Worm (Caenorhabditis elegans) whole organism, L4 larva: ENCODE measurements around the gene F54E2.9.

Source experiments
- Y105C5A.15 ChIP-seq: fragments of 200-800 bp; sonication (Bioruptor generic); IDR thresholded peaks from 2 replicates; pipeline ENCODE4 v1.3.6; 2022; ENCODE audit warnings: missing genetic modification characterization, missing compliant biosample characterization
- ZK546.5 ChIP-seq, 2 experiments: sonication (generic microtip); optimal IDR thresholded peaks; 2 replicates each; lab custom pipeline; 2017; ENCODE audit warnings: missing biosample characterization in 2 of 2, missing genetic modification characterization in 2 of 2
- aha-1 ChIP-seq: fragments of 150-350 bp; peaks from one replicate; lab custom pipeline; 2014; ENCODE audit warnings: missing biosample characterization, missing genetic modification characterization
- aly-2 ChIP-seq: sonication (generic microtip); optimal IDR thresholded peaks from 2 replicates; lab custom pipeline; 2018; ENCODE audit warnings: missing biosample characterization, missing genetic modification characterization
- ama-1 ChIP-seq: fragments of 150-350 bp; optimal IDR thresholded peaks from 2 replicates; lab custom pipeline; 2014; ENCODE audit warnings: inconsistent platforms, mixed read lengths
- dpl-1 ChIP-seq: fragments of 150-350 bp; optimal IDR thresholded peaks from 2 replicates; lab custom pipeline; 2014; ENCODE audit warnings: missing biosample characterization, missing genetic modification reagents, missing genetic modification characterization
- fkh-10 ChIP-seq: fragments of 150-350 bp; optimal IDR thresholded peaks from 2 replicates; lab custom pipeline; 2014; ENCODE audit warnings: missing biosample characterization, missing genetic modification reagents, missing genetic modification characterization
- hlh-30 ChIP-seq: sonication (generic microtip); optimal IDR thresholded peaks from 2 replicates; lab custom pipeline; 2017; ENCODE audit warnings: antibody characterized with exemption, mild to moderate bottlenecking, missing genetic modification characterization, missing compliant biosample characterization; ENCODE audit not compliant: insufficient read depth
- jun-1 ChIP-seq: fragments of 150-350 bp; optimal IDR thresholded peaks from 2 replicates; lab custom pipeline; 2014; ENCODE audit warnings: missing biosample characterization, missing genetic modification reagents, missing genetic modification characterization
- nhr-237 ChIP-seq: sonication (generic microtip); optimal IDR thresholded peaks from 2 replicates; lab custom pipeline; 2017; ENCODE audit warnings: missing biosample characterization, missing genetic modification characterization
- nhr-42 ChIP-seq: fragments of 200-800 bp; sonication (Bioruptor generic); IDR thresholded peaks from 2 replicates; pipeline ENCODE4 v1.3.6; 2022; ENCODE audit warnings: missing genetic modification characterization, missing compliant biosample characterization
- nhr-77 ChIP-seq: fragments of 150-350 bp; optimal IDR thresholded peaks from 2 replicates; lab custom pipeline; 2014; ENCODE audit warnings: missing biosample characterization, missing genetic modification characterization
- zfp-2 ChIP-seq: sonication (generic microtip); optimal IDR thresholded peaks from 2 replicates; lab custom pipeline; 2016; ENCODE audit warnings: mild to moderate bottlenecking, missing genetic modification characterization, missing compliant biosample characterization
- zfp-3 ChIP-seq: fragments of 200-800 bp; sonication (Bioruptor generic); conservative IDR thresholded peaks from 2 replicates; pipeline ENCODE4 v1.3.6; 2022; ENCODE audit warnings: missing genetic modification reagents, missing genetic modification characterization, missing compliant biosample characterization

- TF ChIP-seq dpl-1 (GFP tag; lab: Kevin White, UChicago) (no peak), aha-1 (tag; lab: Kevin White, UChicago) (no peak), ama-1 (lab: Kevin White, UChicago) (no peak), nhr-77 (no peak), hlh-30 (no peak), Y105C5A.15 (GFP tag; lab: Robert Waterston, UW) (no peak), jun-1 (tag; lab: Kevin White, UChicago) (no peak), aly-2 (no peak), zfp-2 (no peak), ZK546.5 (tag; optimal IDR thresholded peaks at IDR 0.05; lab: Kevin White, UChicago) (no peak), zfp-3 (GFP tag; lab: Robert Waterston, UW) (no peak), nhr-42 (GFP tag; lab: Robert Waterston, UW) (no peak), nhr-237 (no peak), fkh-10 (no peak)
Measured at ce11 chrV:2818117-2818516, 4.3 kb upstream of the F54E2.9 start, which contains the start of gene srt-34.
